Fruit fly (Drosophila melanogaster) whole organism, embryonic: ENCODE data around the gene CG7991.
A peak's percentile ranks its signal among the peaks of the same experiment; 100 is the strongest.

Experiments
- Atf-2 ChIP-seq: fragments of 200-800 bp; sonication (Bioruptor generic); optimal IDR thresholded peaks from 2 replicates; lab custom pipeline; 2016; ENCODE audit warnings: missing biosample characterization, missing genetic modification characterization
- Bgb ChIP-seq: fragments of 200-800 bp; sonication (Bioruptor generic); IDR thresholded peaks from 2 replicates; pipeline ENCODE4 v1.3.6; 2022; ENCODE audit warnings: missing biosample characterization, missing genetic modification characterization; ENCODE audit not compliant: partially characterized antibody
- C15 ChIP-seq: fragments of 200-800 bp; sonication (Bioruptor generic); IDR thresholded peaks from 3 replicates; pipeline ENCODE4 v1.3.6; 2022; ENCODE audit warnings: missing biosample characterization, missing genetic modification characterization
- CG10147 ChIP-seq: fragments of 200-800 bp; sonication (Bioruptor generic); optimal IDR thresholded peaks from 2 replicates; lab custom pipeline; 2019; ENCODE audit warnings: missing biosample characterization, mild to moderate bottlenecking, missing genetic modification characterization, moderate library complexity
- CG10209 ChIP-seq: fragments of 200-800 bp; sonication (Bioruptor generic); optimal IDR thresholded peaks from 3 replicates; lab custom pipeline; 2017; ENCODE audit warnings: missing biosample characterization, mild to moderate bottlenecking, missing genetic modification characterization, missing genetic modification reagents
- CG10267 ChIP-seq: fragments of 200-800 bp; sonication (Bioruptor generic); optimal IDR thresholded peaks from 2 replicates; lab custom pipeline; 2018; ENCODE audit warnings: missing biosample characterization, mild to moderate bottlenecking, missing genetic modification characterization, moderate library complexity
- CG11504 ChIP-seq: fragments of 200-800 bp; sonication (Bioruptor generic); optimal IDR thresholded peaks from 3 replicates; lab custom pipeline; 2019; ENCODE audit warnings: missing biosample characterization, mild to moderate bottlenecking, missing genetic modification characterization, moderate library complexity
- CG11696 ChIP-seq: fragments of 200-800 bp; sonication (Bioruptor generic); IDR thresholded peaks from 2 replicates; pipeline ENCODE4 v1.3.6; 2022; ENCODE audit warnings: missing biosample characterization, missing genetic modification characterization
- CG1647 ChIP-seq: fragments of 200-800 bp; sonication (Bioruptor generic); optimal IDR thresholded peaks from 3 replicates; lab custom pipeline; 2016; ENCODE audit warnings: missing biosample characterization, missing genetic modification characterization
- CG16779 ChIP-seq: fragments of 200-800 bp; sonication (Bioruptor generic); IDR thresholded peaks from 2 replicates; pipeline ENCODE4 v1.3.6; 2022; ENCODE audit warnings: missing biosample characterization, missing genetic modification characterization
- CG17186 ChIP-seq: fragments of 200-800 bp; sonication (Bioruptor generic); optimal IDR thresholded peaks from 3 replicates; lab custom pipeline; 2017; ENCODE audit warnings: missing biosample characterization, missing genetic modification reagents, missing genetic modification characterization
- CG17802 ChIP-seq: fragments of 200-800 bp; sonication (Bioruptor generic); optimal IDR thresholded peaks from 2 replicates; lab custom pipeline; 2018; ENCODE audit warnings: missing biosample characterization, mild to moderate bottlenecking, missing genetic modification characterization, moderate library complexity
- CG18599 ChIP-seq: fragments of 200-800 bp; sonication (Bioruptor generic); optimal IDR thresholded peaks from 3 replicates; lab custom pipeline; 2017; ENCODE audit warnings: missing biosample characterization, missing genetic modification characterization, mild to moderate bottlenecking, moderate library complexity, missing genetic modification reagents
- CG18764 ChIP-seq: fragments of 200-800 bp; sonication (Bioruptor generic); optimal IDR thresholded peaks from 3 replicates; lab custom pipeline; 2016; ENCODE audit warnings: missing biosample characterization, missing genetic modification characterization
- CG2889 ChIP-seq: fragments of 200-800 bp; sonication (Bioruptor generic); IDR thresholded peaks from 3 replicates; pipeline ENCODE4 v1.3.6; 2022; ENCODE audit warnings: missing biosample characterization, missing genetic modification characterization
- CG3726 ChIP-seq: fragments of 200-800 bp; sonication (Bioruptor generic); IDR thresholded peaks from 3 replicates; pipeline ENCODE4, ENCODE4 v1.3.6; 2022; ENCODE audit warnings: missing biosample characterization, missing genetic modification characterization
- CG4360 ChIP-seq: fragments of 200-800 bp; sonication (Bioruptor generic); IDR thresholded peaks from 2 replicates; pipeline ENCODE4 v1.3.6; 2022; ENCODE audit warnings: missing biosample characterization, missing genetic modification characterization
- CG4404 ChIP-seq: fragments of 200-800 bp; sonication (Bioruptor generic); IDR thresholded peaks from 2 replicates; pipeline ENCODE4 v1.3.6; 2022; ENCODE audit warnings: missing biosample characterization, missing genetic modification characterization
- CG7556 ChIP-seq: fragments of 200-800 bp; sonication (Bioruptor generic); optimal IDR thresholded peaks from 2 replicates; lab custom pipeline; 2017; ENCODE audit warnings: missing biosample characterization, mild to moderate bottlenecking, missing genetic modification characterization
- CG8089 ChIP-seq: fragments of 200-800 bp; sonication (Bioruptor generic); optimal IDR thresholded peaks from 3 replicates; lab custom pipeline; 2016; ENCODE audit warnings: missing biosample characterization, missing genetic modification characterization
- CG8478 ChIP-seq: fragments of >200 bp; optimal IDR thresholded peaks from 2 replicates; lab custom pipeline; 2018
- CG8944 ChIP-seq: fragments of 200-800 bp; sonication (Bioruptor generic); optimal IDR thresholded peaks from 3 replicates; lab custom pipeline; 2016; ENCODE audit warnings: missing biosample characterization, missing genetic modification characterization
- D19B ChIP-seq: fragments of 200-800 bp; sonication (Bioruptor generic); optimal IDR thresholded peaks from 2 replicates; lab custom pipeline; 2017; ENCODE audit warnings: missing biosample characterization, mild to moderate bottlenecking, missing genetic modification characterization
- E2f2 ChIP-seq: fragments of 200-800 bp; sonication (Bioruptor generic); IDR thresholded peaks from 2 replicates; pipeline ENCODE4 v1.3.6; 2022; ENCODE audit warnings: missing biosample characterization, missing genetic modification characterization
- Fer1 ChIP-seq: fragments of 200-800 bp; sonication (Bioruptor generic); optimal IDR thresholded peaks from 2 replicates; lab custom pipeline; 2017; ENCODE audit warnings: missing biosample characterization, mild to moderate bottlenecking, missing genetic modification characterization
- Hr3 ChIP-seq: fragments of 200-800 bp; sonication (Bioruptor generic); optimal IDR thresholded peaks from 3 replicates; lab custom pipeline; 2016; ENCODE audit warnings: missing biosample characterization, missing genetic modification characterization
- Lhr ChIP-seq: fragments of 200-800 bp; sonication (Bioruptor generic); optimal IDR thresholded peaks from 3 replicates; lab custom pipeline; 2017; ENCODE audit warnings: mild to moderate bottlenecking, missing biosample characterization, missing genetic modification reagents, missing genetic modification characterization
- Oli ChIP-seq: fragments of 200-800 bp; sonication (Bioruptor generic); optimal IDR thresholded peaks from 2 replicates; lab custom pipeline; 2018; ENCODE audit warnings: missing biosample characterization, mild to moderate bottlenecking, missing genetic modification characterization, moderate library complexity
- Side ChIP-seq: fragments of 200-800 bp; sonication (Bioruptor generic); optimal IDR thresholded peaks from 2 replicates; lab custom pipeline; 2016; ENCODE audit warnings: missing biosample characterization, missing genetic modification characterization
- Taf1 ChIP-seq: fragments of 200-800 bp; sonication (Bioruptor generic); IDR thresholded peaks from 2 replicates; pipeline ENCODE4 v1.3.6; 2022; ENCODE audit warnings: missing biosample characterization, missing genetic modification characterization
- abd-A ChIP-seq: fragments of 200-800 bp; sonication (Bioruptor generic); optimal IDR thresholded peaks from 3 replicates; lab custom pipeline; 2019; ENCODE audit warnings: missing biosample characterization, mild to moderate bottlenecking, missing genetic modification characterization, moderate library complexity
- br ChIP-seq: fragments of >200 bp; optimal IDR thresholded peaks from 2 replicates; lab custom pipeline; 2017
- bsh ChIP-seq, 2 experiments: fragments of 200-800 bp; sonication (Bioruptor generic); optimal IDR thresholded peaks; 2 replicates each; lab custom pipeline; 2017 to 2018; ENCODE audit warnings: mild to moderate bottlenecking in 2 of 2, missing biosample characterization in 2 of 2, missing genetic modification characterization in 2 of 2, moderate library complexity in 1 of 2
- chn ChIP-seq: fragments of 200-800 bp; sonication (Bioruptor generic); optimal IDR thresholded peaks from 2 replicates; lab custom pipeline; 2016; ENCODE audit warnings: missing biosample characterization, missing genetic modification characterization
- crp ChIP-seq, 2 experiments: fragments of 200-800 bp; sonication (Bioruptor generic); optimal IDR thresholded peaks; 2 replicates in 1 of 2; 3 replicates in 1 of 2; lab custom pipeline; 2017; ENCODE audit warnings: missing biosample characterization in 2 of 2, missing genetic modification characterization in 2 of 2, mild to moderate bottlenecking in 1 of 2, moderate library complexity in 1 of 2
- h ChIP-seq: fragments of >200 bp; optimal IDR thresholded peaks from 2 replicates; lab custom pipeline; 2017
- hkb ChIP-seq, 2 experiments: fragments of 200-800 bp in 1 of 2; fragments of >200 bp in 1 of 2; sonication (Bioruptor generic) in 1 of 2; IDR thresholded peaks in 1 of 2; optimal IDR thresholded peaks in 1 of 2; 2 replicates each; pipeline versions ENCODE4 v1.3.6 to Lab custom; 2017 to 2022; ENCODE audit warnings: missing biosample characterization in 1 of 2, missing genetic modification characterization in 1 of 2
- jing ChIP-seq: fragments of 200-800 bp; sonication (Bioruptor generic); optimal IDR thresholded peaks from 2 replicates; lab custom pipeline; 2018; ENCODE audit warnings: missing biosample characterization, mild to moderate bottlenecking, missing genetic modification characterization
- kay ChIP-seq: fragments of 200-800 bp; sonication (Bioruptor generic); optimal IDR thresholded peaks from 2 replicates; lab custom pipeline; 2016; ENCODE audit warnings: missing biosample characterization, missing genetic modification characterization
- lilli ChIP-seq: fragments of 200-800 bp; sonication (Bioruptor generic); optimal IDR thresholded peaks from 3 replicates; lab custom pipeline; 2016; ENCODE audit warnings: missing biosample characterization, missing genetic modification characterization
- mam ChIP-seq: fragments of 200-800 bp; sonication (Bioruptor generic); optimal IDR thresholded peaks from 3 replicates; lab custom pipeline; 2016; ENCODE audit warnings: missing biosample characterization, missing genetic modification characterization
- ranshi ChIP-seq: fragments of 200-800 bp; sonication (Bioruptor generic); IDR thresholded peaks from 2 replicates; pipeline ENCODE4 v1.3.6; 2022; ENCODE audit warnings: missing biosample characterization, missing genetic modification characterization
- schlank ChIP-seq: fragments of 200-800 bp; sonication (Bioruptor generic); optimal IDR thresholded peaks from 2 replicates; lab custom pipeline; 2018; ENCODE audit warnings: missing biosample characterization, mild to moderate bottlenecking, missing genetic modification characterization
- sens ChIP-seq: fragments of 200-800 bp; sonication (Bioruptor generic); peaks from one replicate; lab custom pipeline; 2016; ENCODE audit warnings: missing biosample characterization, missing genetic modification characterization
- seq ChIP-seq: fragments of 200-800 bp; sonication (Bioruptor generic); IDR thresholded peaks from 2 replicates; pipeline ENCODE4 v1.3.6; 2022; ENCODE audit warnings: missing biosample characterization, missing genetic modification characterization
- slbo ChIP-seq: fragments of 200-800 bp; sonication (Bioruptor generic); IDR thresholded peaks from 2 replicates; pipeline ENCODE4 v1.3.6; 2022; ENCODE audit warnings: missing biosample characterization, missing genetic modification characterization
- ssp ChIP-seq: fragments of 200-800 bp; sonication (Bioruptor generic); IDR thresholded peaks from 2 replicates; pipeline ENCODE4 v1.3.6; 2022; ENCODE audit warnings: missing biosample characterization, missing genetic modification characterization
- stwl ChIP-seq: fragments of 200-800 bp; sonication (Bioruptor generic); optimal IDR thresholded peaks from 3 replicates; lab custom pipeline; 2018; ENCODE audit warnings: missing biosample characterization, mild to moderate bottlenecking, missing genetic modification characterization, moderate library complexity
- tgo ChIP-seq: fragments of 200-800 bp; sonication (Bioruptor generic); IDR thresholded peaks from 3 replicates; pipeline ENCODE4 v1.3.6; 2022; ENCODE audit warnings: missing biosample characterization, missing genetic modification characterization
- twi ChIP-seq: fragments of 200-800 bp; optimal IDR thresholded peaks from 2 replicates; lab custom pipeline; 2019; ENCODE audit warnings: missing biosample characterization, mild to moderate bottlenecking, missing genetic modification characterization, moderate library complexity
- vvl ChIP-seq: fragments of 200-800 bp; sonication (Bioruptor generic); IDR thresholded peaks from 2 replicates; pipeline ENCODE4 v1.3.6; 2022; ENCODE audit warnings: missing biosample characterization, missing genetic modification characterization

Gene CG7991

DNA sequence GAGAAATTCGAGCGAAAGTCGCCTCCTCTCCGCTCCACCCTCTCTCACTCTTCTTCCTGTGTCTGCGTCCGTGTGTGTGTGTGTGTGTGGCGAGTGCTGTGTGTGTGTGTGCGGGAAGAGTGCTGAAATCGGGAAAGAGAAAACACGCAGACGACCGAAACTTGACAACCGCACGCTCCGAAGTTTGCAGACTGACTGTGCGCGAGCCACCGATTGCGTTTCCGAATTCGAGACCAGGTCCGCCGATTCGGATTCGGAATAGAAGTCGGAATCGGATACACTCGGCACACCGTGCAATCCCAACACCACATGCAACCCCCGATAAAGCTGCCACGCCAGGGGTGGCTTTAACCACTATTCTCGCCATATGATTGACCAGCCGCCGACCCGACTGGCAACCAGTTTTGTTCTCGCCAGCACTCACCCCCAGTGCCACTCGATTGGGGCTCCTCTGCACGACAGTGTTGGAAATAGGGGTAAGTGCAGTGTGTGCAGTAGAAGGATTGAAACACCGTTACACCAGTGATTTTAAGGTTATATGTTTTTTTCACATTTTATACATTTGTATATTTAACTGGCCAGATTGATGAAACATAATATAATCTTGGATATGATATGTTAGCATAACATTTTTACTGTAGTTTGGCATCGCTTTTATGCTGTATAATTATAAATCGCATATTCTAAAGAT, 46.2 kb upstream of the CG7991 start, which contains the start of gene CG13928:
Gene CG13928 (minus strand): TSS at position 202 of the 691 bp plus-strand sequence.
- TF ChIP-seq CG11504 (tag; lab: Kevin White, UChicago) (no peak), Bgb (GFP tag; lab: Robert Waterston, UW) (peak; percentile 69; the same call in 1 of the 2 replicates), CG7556 (no peak), CG2889 (GFP tag; lab: Robert Waterston, UW) (no peak), kay (GFP tag; lab: Kevin White, UChicago) (no peak), crp (GFP tag; optimal IDR thresholded peaks at IDR 0.05; lab: Kevin White, UChicago) (peak in 1 of 2 experiments; percentile 37), hkb (optimal IDR thresholded peaks at IDR 0.05; lab: Kevin White, UChicago) (no peak), hkb (GFP tag; IDR thresholded peaks at IDR 0.05; lab: Robert Waterston, UW) (no peak), Lhr (GFP tag; lab: Kevin White, UChicago) (no peak), stwl (tag; lab: Kevin White, UChicago) (no peak), chn (GFP tag; lab: Kevin White, UChicago) (no peak), vvl (GFP tag; lab: Robert Waterston, UW) (0 out of 2 replicates have a peak, but pooled peaks have one; percentile 18), seq (GFP tag; lab: Robert Waterston, UW) (peak; percentile 75; the same call in 1 of the 2 replicates), h (lab: Kevin White, UChicago) (no peak), CG18764 (GFP tag; lab: Kevin White, UChicago) (peak; percentile 97), CG3726 (GFP tag; lab: Robert Waterston, UW) (no peak), slbo (GFP tag; lab: Robert Waterston, UW) (peak; percentile 12; the same call in 1 of the 2 replicates), Oli (tag; lab: Kevin White, UChicago) (no peak), CG1647 (GFP tag; lab: Kevin White, UChicago) (no peak), jing (GFP tag; lab: Kevin White, UChicago) (no peak), tgo (GFP tag; lab: Robert Waterston, UW) (no peak), CG8089 (GFP tag; lab: Kevin White, UChicago) (no peak), ssp (GFP tag; lab: Robert Waterston, UW) (no peak), bsh (GFP tag; optimal IDR thresholded peaks at IDR 0.05; lab: Kevin White, UChicago) (no peak), schlank (tag; lab: Kevin White, UChicago) (no peak), sens (GFP tag; lab: Kevin White, UChicago) (peak; percentile 58), CG8944 (GFP tag; lab: Kevin White, UChicago) (no peak), CG8478 (lab: Kevin White, UChicago) (peak; percentile 11), C15 (GFP tag; lab: Robert Waterston, UW) (no peak), CG4404 (GFP tag; lab: Robert Waterston, UW) (no peak), CG11696 (GFP tag; lab: Robert Waterston, UW) (no peak), mam (GFP tag; lab: Kevin White, UChicago) (no peak), br (lab: Kevin White, UChicago) (no peak), Hr3 (no peak), CG16779 (GFP tag; lab: Robert Waterston, UW) (peak; percentile 87), Side (no peak), CG4360 (GFP tag; lab: Robert Waterston, UW) (no peak), twi (tag; lab: Kevin White, UChicago) (no peak), Taf1 (no peak), CG10267 (tag; lab: Kevin White, UChicago) (peak; percentile 44), ranshi (GFP tag; lab: Robert Waterston, UW) (no peak), Atf-2 (GFP tag; lab: Kevin White, UChicago) (no peak), E2f2 (GFP tag; lab: Robert Waterston, UW) (no peak), CG17186 (no peak), D19B (GFP tag; lab: Kevin White, UChicago) (no peak), Fer1 (GFP tag; lab: Kevin White, UChicago) (peak; percentile 40), CG18599 (GFP tag; lab: Kevin White, UChicago) (peak; percentile 34), lilli (no peak), CG10147 (no peak), abd-A (peak; percentile 14), CG10209 (GFP tag; lab: Kevin White, UChicago) (no peak), CG17802 (tag; lab: Kevin White, UChicago) (no peak)
